Fruit fly (Drosophila melanogaster) whole organism, embryonic: ENCODE data around the gene Blos4.

Source experiments
- CG10209 ChIP-seq: fragments of 200-800 bp; sonication (Bioruptor generic); optimal IDR thresholded peaks from 3 replicates; lab custom pipeline; 2017; ENCODE audit warnings: missing biosample characterization, mild to moderate bottlenecking, missing genetic modification characterization, missing genetic modification reagents
- CG10979 ChIP-seq: fragments of 200-800 bp; sonication (Bioruptor generic); optimal IDR thresholded peaks from 2 replicates; lab custom pipeline; 2018; ENCODE audit warnings: missing biosample characterization, mild to moderate bottlenecking, missing genetic modification characterization, moderate library complexity
- CG13424 ChIP-seq: fragments of 200-800 bp; sonication (Bioruptor generic); optimal IDR thresholded peaks from 2 replicates; lab custom pipeline; 2019; ENCODE audit warnings: missing biosample characterization, mild to moderate bottlenecking, missing genetic modification characterization, moderate library complexity
- CG14441 ChIP-seq: fragments of 200-800 bp; sonication (Bioruptor generic); IDR thresholded peaks from 2 replicates; pipeline ENCODE4 v1.3.6; 2022; ENCODE audit warnings: missing biosample characterization, missing genetic modification characterization
- CG14710 ChIP-seq: fragments of 200-800 bp; sonication (Bioruptor generic); optimal IDR thresholded peaks from 3 replicates; lab custom pipeline; 2019; ENCODE audit warnings: missing biosample characterization, mild to moderate bottlenecking, missing genetic modification characterization, moderate library complexity
- CG15514 ChIP-seq: fragments of 200-800 bp; sonication (Bioruptor generic); optimal IDR thresholded peaks from 3 replicates; lab custom pipeline; 2017; ENCODE audit warnings: missing biosample characterization, missing genetic modification characterization, mild to moderate bottlenecking, moderate library complexity, missing genetic modification reagents
- CG15601 ChIP-seq: fragments of 200-800 bp; sonication (Bioruptor generic); optimal IDR thresholded peaks from 3 replicates; lab custom pipeline; 2019; ENCODE audit warnings: missing biosample characterization, mild to moderate bottlenecking, missing genetic modification characterization, moderate library complexity
- CG2116 ChIP-seq: fragments of 200-800 bp; sonication (Bioruptor generic); optimal IDR thresholded peaks from 3 replicates; lab custom pipeline; 2018; ENCODE audit warnings: missing biosample characterization, mild to moderate bottlenecking, missing genetic modification characterization
- CG2202 ChIP-seq: fragments of 200-800 bp; sonication (Bioruptor generic); optimal IDR thresholded peaks from 2 replicates; lab custom pipeline; 2018; ENCODE audit warnings: missing biosample characterization, mild to moderate bottlenecking, missing genetic modification characterization
- CG2712 ChIP-seq: fragments of 200-800 bp; optimal IDR thresholded peaks from 3 replicates; lab custom pipeline; 2019; ENCODE audit warnings: missing biosample characterization, mild to moderate bottlenecking, missing genetic modification characterization, moderate library complexity
- CG31441 ChIP-seq: fragments of 200-800 bp; sonication (Bioruptor generic); IDR thresholded peaks from 2 replicates; pipeline ENCODE4 v1.3.6; 2022; ENCODE audit warnings: missing biosample characterization, missing genetic modification characterization
- CG3163 ChIP-seq: fragments of 200-800 bp; sonication (Bioruptor generic); optimal IDR thresholded peaks from 3 replicates; lab custom pipeline; 2016; ENCODE audit warnings: missing biosample characterization, missing genetic modification characterization
- CG3407 ChIP-seq: fragments of 200-800 bp; sonication (Bioruptor generic); optimal IDR thresholded peaks from 2 replicates; lab custom pipeline; 2018; ENCODE audit warnings: missing biosample characterization, mild to moderate bottlenecking, missing genetic modification characterization
- CG34422 ChIP-seq: fragments of 200-800 bp; sonication (Bioruptor generic); IDR thresholded peaks from 3 replicates; pipeline ENCODE4 v1.3.6; 2022; ENCODE audit warnings: missing biosample characterization, missing genetic modification characterization
- CG4404 ChIP-seq: fragments of 200-800 bp; sonication (Bioruptor generic); IDR thresholded peaks from 2 replicates; pipeline ENCODE4 v1.3.6; 2022; ENCODE audit warnings: missing biosample characterization, missing genetic modification characterization
- CG4424 ChIP-seq: fragments of 200-800 bp; sonication (Bioruptor generic); optimal IDR thresholded peaks from 3 replicates; lab custom pipeline; 2016; ENCODE audit warnings: missing biosample characterization, missing genetic modification characterization
- CG7987 ChIP-seq: fragments of 200-800 bp; sonication (Bioruptor generic); optimal IDR thresholded peaks from 2 replicates; lab custom pipeline; 2018; ENCODE audit warnings: missing biosample characterization, mild to moderate bottlenecking, missing genetic modification characterization, moderate library complexity
- CG9797 ChIP-seq: fragments of 200-800 bp; sonication (Bioruptor generic); optimal IDR thresholded peaks from 3 replicates; lab custom pipeline; 2018; ENCODE audit warnings: missing biosample characterization, mild to moderate bottlenecking, missing genetic modification characterization
- Ets97D ChIP-seq: fragments of 200-800 bp; sonication (Bioruptor generic); optimal IDR thresholded peaks from 3 replicates; lab custom pipeline; 2016; ENCODE audit warnings: missing biosample characterization, missing genetic modification characterization
- Gug ChIP-seq: fragments of 200-800 bp; sonication (Bioruptor generic); IDR thresholded peaks from 4 replicates; pipeline ENCODE4 v1.3.6; 2022; ENCODE audit warnings: missing biosample characterization, missing genetic modification characterization
- HHEX ChIP-seq: fragments of 200-800 bp; sonication (Bioruptor generic); optimal IDR thresholded peaks from 3 replicates; lab custom pipeline; 2017; ENCODE audit warnings: missing biosample characterization, mild to moderate bottlenecking, missing genetic modification characterization, missing genetic modification reagents
- HLH3B ChIP-seq: fragments of 200-800 bp; sonication (Bioruptor generic); IDR thresholded peaks from 2 replicates; pipeline ENCODE4 v1.3.6; 2022; ENCODE audit warnings: missing biosample characterization, missing genetic modification characterization
- HLH54F ChIP-seq: fragments of 200-800 bp; sonication (Bioruptor generic); optimal IDR thresholded peaks from 3 replicates; lab custom pipeline; 2016; ENCODE audit warnings: missing biosample characterization, missing genetic modification characterization
- Hmr ChIP-seq: fragments of 200-800 bp; sonication (Bioruptor generic); optimal IDR thresholded peaks from 3 replicates; lab custom pipeline; 2017; ENCODE audit warnings: mild to moderate bottlenecking, missing biosample characterization, missing genetic modification reagents, missing genetic modification characterization
- Hmx ChIP-seq: fragments of 200-800 bp; sonication (Bioruptor generic); optimal IDR thresholded peaks from 2 replicates; lab custom pipeline; 2016; ENCODE audit warnings: missing biosample characterization, missing genetic modification characterization
- Lhr ChIP-seq: fragments of 200-800 bp; sonication (Bioruptor generic); optimal IDR thresholded peaks from 3 replicates; lab custom pipeline; 2017; ENCODE audit warnings: mild to moderate bottlenecking, missing biosample characterization, missing genetic modification reagents, missing genetic modification characterization
- Scr ChIP-seq: fragments of 200-800 bp; sonication (Bioruptor generic); IDR thresholded peaks from 2 replicates; pipeline ENCODE4 v1.3.6; 2022; ENCODE audit warnings: missing biosample characterization, missing genetic modification characterization; ENCODE audit not compliant: partially characterized antibody
- ase ChIP-seq: fragments of 200-800 bp; sonication (Bioruptor generic); IDR thresholded peaks from 3 replicates; pipeline ENCODE4 v1.3.6; 2022; ENCODE audit warnings: missing biosample characterization, missing genetic modification characterization
- az2 ChIP-seq: fragments of 200-800 bp; sonication (Bioruptor generic); optimal IDR thresholded peaks from 3 replicates; lab custom pipeline; 2016; ENCODE audit warnings: missing biosample characterization, missing genetic modification characterization
- ems ChIP-seq: fragments of 200-800 bp; sonication (Bioruptor generic); optimal IDR thresholded peaks from 3 replicates; lab custom pipeline; 2016; ENCODE audit warnings: missing biosample characterization, missing genetic modification characterization
- gcm ChIP-seq: fragments of 200-800 bp; sonication (Bioruptor generic); optimal IDR thresholded peaks from 2 replicates; lab custom pipeline; 2019; ENCODE audit warnings: missing biosample characterization, mild to moderate bottlenecking, missing genetic modification characterization, moderate library complexity
- gro ChIP-seq: fragments of 200-800 bp; sonication (Bioruptor generic); optimal IDR thresholded peaks from 2 replicates; lab custom pipeline; 2016; ENCODE audit warnings: missing biosample characterization, missing genetic modification characterization
- ham ChIP-seq: fragments of 200-800 bp; sonication (Bioruptor generic); IDR thresholded peaks from 2 replicates; pipeline ENCODE4 v1.3.6; 2022; ENCODE audit warnings: missing biosample characterization, missing genetic modification characterization
- ken ChIP-seq: fragments of 200-800 bp; sonication (Bioruptor generic); IDR thresholded peaks from 3 replicates; pipeline ENCODE4 v1.3.6; 2022; ENCODE audit warnings: missing biosample characterization, missing genetic modification characterization
- lilli ChIP-seq: fragments of 200-800 bp; sonication (Bioruptor generic); optimal IDR thresholded peaks from 3 replicates; lab custom pipeline; 2016; ENCODE audit warnings: missing biosample characterization, missing genetic modification characterization
- nau ChIP-seq: fragments of 200-800 bp; sonication (Bioruptor generic); optimal IDR thresholded peaks from 3 replicates; lab custom pipeline; 2017; ENCODE audit warnings: missing biosample characterization, mild to moderate bottlenecking, missing genetic modification characterization, missing genetic modification reagents
- nmo ChIP-seq: fragments of 200-800 bp; sonication (Bioruptor generic); optimal IDR thresholded peaks from 2 replicates; lab custom pipeline; 2018; ENCODE audit warnings: missing biosample characterization, mild to moderate bottlenecking, missing genetic modification characterization, moderate library complexity
- prd ChIP-seq, 3 experiments: fragments of >200 bp in 2 of 3; fragments of 200-800 bp in 1 of 3; sonication (Bioruptor generic) in 1 of 3; optimal IDR thresholded peaks in 2 of 3; IDR thresholded peaks in 1 of 3; 2 replicates in 2 of 3; 3 replicates in 1 of 3; pipeline versions ENCODE4 v1.3.6 to Lab custom; 2017 to 2022; ENCODE audit warnings: missing biosample characterization in 1 of 3, missing genetic modification characterization in 1 of 3
- pum ChIP-seq: fragments of 200-800 bp; sonication (Bioruptor generic); optimal IDR thresholded peaks from 2 replicates; lab custom pipeline; 2016; ENCODE audit warnings: missing biosample characterization, missing genetic modification characterization
- pzg ChIP-seq: fragments of 200-800 bp; sonication (Bioruptor generic); optimal IDR thresholded peaks from 3 replicates; lab custom pipeline; 2018; ENCODE audit warnings: missing biosample characterization, mild to moderate bottlenecking, missing genetic modification characterization, moderate library complexity
- repo ChIP-seq: fragments of 200-800 bp; sonication (Bioruptor generic); optimal IDR thresholded peaks from 2 replicates; lab custom pipeline; 2016; ENCODE audit warnings: missing biosample characterization, missing genetic modification characterization
- sd ChIP-seq: fragments of 200-800 bp; sonication (Bioruptor generic); optimal IDR thresholded peaks from 3 replicates; lab custom pipeline; 2018; ENCODE audit warnings: missing biosample characterization, mild to moderate bottlenecking, missing genetic modification characterization, moderate library complexity
- sens-2 ChIP-seq: fragments of 200-800 bp; sonication (Bioruptor generic); IDR thresholded peaks from 2 replicates; pipeline ENCODE4 v1.3.6; 2022; ENCODE audit warnings: missing biosample characterization, missing genetic modification characterization
- sob ChIP-seq: fragments of 200-800 bp; sonication (Bioruptor generic); IDR thresholded peaks from 2 replicates; pipeline ENCODE4 v1.3.6; 2022; ENCODE audit warnings: missing biosample characterization, missing genetic modification characterization
- tin ChIP-seq: fragments of 200-800 bp; sonication (Bioruptor generic); optimal IDR thresholded peaks from 3 replicates; lab custom pipeline; 2016; ENCODE audit warnings: missing biosample characterization, missing genetic modification characterization
- ttk ChIP-seq: fragments of 200-800 bp; sonication (Bioruptor generic); IDR thresholded peaks from 2 replicates; pipeline ENCODE4 v2.1.2; 2022; ENCODE audit warnings: missing biosample characterization, missing genetic modification characterization
- twi ChIP-seq: fragments of 200-800 bp; optimal IDR thresholded peaks from 2 replicates; lab custom pipeline; 2019; ENCODE audit warnings: missing biosample characterization, mild to moderate bottlenecking, missing genetic modification characterization, moderate library complexity
- vvl ChIP-seq: fragments of 200-800 bp; sonication (Bioruptor generic); IDR thresholded peaks from 2 replicates; pipeline ENCODE4 v1.3.6; 2022; ENCODE audit warnings: missing biosample characterization, missing genetic modification characterization
- z ChIP-seq: fragments of 200-800 bp; sonication (Bioruptor generic); IDR thresholded peaks from 3 replicates; pipeline ENCODE4 v1.3.6; 2022; ENCODE audit warnings: missing biosample characterization, missing genetic modification characterization
- zfh1 ChIP-seq: fragments of 200-800 bp; sonication (Bioruptor generic); IDR thresholded peaks from 3 replicates; pipeline ENCODE4 v1.3.6; 2022; ENCODE audit warnings: missing biosample characterization, missing genetic modification characterization

The Blos4 gene

dm6 chr3L:10899087-10899511 lies 20.2 kb downstream of the Blos4 start, which contains the start of gene Aps (continued):
- TF ChIP-seq vvl (peak; percentile 74), Scr (GFP tag; lab: Robert Waterston, UW) (peak; percentile 33; the same call in 1 of the 2 replicates), z (no peak), CG10979 (tag; lab: Kevin White, UChicago) (peak; percentile 1), az2 (GFP tag; lab: Kevin White, UChicago) (peak; percentile 62), pum (GFP tag; lab: Kevin White, UChicago) (peak; percentile 2), CG9797 (GFP tag; lab: Kevin White, UChicago) (peak; percentile 87), CG2116 (GFP tag; lab: Kevin White, UChicago) (peak; percentile 55), ham (GFP tag; lab: Robert Waterston, UW) (no peak), tin (GFP tag; lab: Kevin White, UChicago) (peak; percentile 27), HLH54F (GFP tag; lab: Kevin White, UChicago) (peak; percentile 24), CG7987 (GFP tag; lab: Kevin White, UChicago) (peak; percentile 24), twi (tag; lab: Kevin White, UChicago) (peak; percentile 21), CG4404 (no peak), CG15514 (GFP tag; lab: Kevin White, UChicago) (peak; percentile 50), CG2712 (tag; lab: Kevin White, UChicago) (peak; percentile 61), sob (GFP tag; lab: Robert Waterston, UW) (peak; percentile 57; the same call in 1 of the 2 replicates), ase (GFP tag; lab: Robert Waterston, UW) (peak; percentile 64; the same call in 2 of the 3 replicates), zfh1 (peak; percentile 67; the same call in 1 of the 3 replicates), CG4424 (GFP tag; lab: Kevin White, UChicago) (peak; percentile 19), CG3407 (peak; percentile 25), nau (GFP tag; lab: Kevin White, UChicago) (no peak), CG14710 (tag; lab: Kevin White, UChicago) (peak; percentile 79), CG31441 (no peak), prd (optimal IDR thresholded peaks at IDR 0.05; lab: Kevin White, UChicago) (no peak), prd (GFP tag; IDR thresholded peaks at IDR 0.05; lab: Robert Waterston, UW) (peak; percentile 59; the same call in 2 of the 3 replicates), Lhr (GFP tag; lab: Kevin White, UChicago) (peak; percentile 92), lilli (peak; percentile 40), ken (GFP tag; lab: Robert Waterston, UW) (no peak), sens-2 (GFP tag; lab: Robert Waterston, UW) (peak; percentile 36; the same call in 1 of the 2 replicates), ems (peak; percentile 31), pzg (peak; percentile 73), CG34422 (peak; percentile 16; the same call in 1 of the 3 replicates), nmo (GFP tag; lab: Kevin White, UChicago) (peak; percentile 41), sd (peak; percentile 61), ttk (GFP tag; lab: Robert Waterston, UW) (no peak; the same call in 1 of the 2 replicates), Ets97D (GFP tag; lab: Kevin White, UChicago) (peak; percentile 67), CG2202 (tag; lab: Kevin White, UChicago) (no peak), CG15601 (tag; lab: Kevin White, UChicago) (peak; percentile 64), repo (GFP tag; lab: Kevin White, UChicago) (no peak), Gug (GFP tag; lab: Robert Waterston, UW) (peak; percentile 27; the same call in 1 of the 4 replicates), HHEX (GFP tag; lab: Kevin White, UChicago) (no peak), gro (peak; percentile 2), CG14441 (peak; percentile 38; the same call in 1 of the 2 replicates), gcm (GFP tag; lab: Kevin White, UChicago) (no peak), Hmr (GFP tag; lab: Kevin White, UChicago) (peak; percentile 49), CG13424 (tag; lab: Kevin White, UChicago) (peak; percentile 22), CG10209 (peak; percentile 23), CG3163 (GFP tag; lab: Kevin White, UChicago) (no peak), HLH3B (GFP tag; lab: Robert Waterston, UW) (peak; percentile 45; the same call in 1 of the 2 replicates), Hmx (GFP tag; lab: Kevin White, UChicago) (no peak)
